Fruit fly (Drosophila melanogaster) whole organism, embryonic: ENCODE measurements around the gene CG31637.

ENCODE experiments used
- Antp ChIP-seq: fragments of 200-800 bp; sonication (Bioruptor generic); optimal IDR thresholded peaks from 3 replicates; lab custom pipeline; 2016; ENCODE audit warnings: missing biosample characterization, missing genetic modification characterization
- C15 ChIP-seq: fragments of 200-800 bp; sonication (Bioruptor generic); IDR thresholded peaks from 3 replicates; pipeline ENCODE4 v1.3.6; 2022; ENCODE audit warnings: missing biosample characterization, missing genetic modification characterization
- CG1024 ChIP-seq: fragments of 200-800 bp; sonication (Bioruptor generic); IDR thresholded peaks from 2 replicates; pipeline ENCODE4 v1.3.6; 2022; ENCODE audit warnings: missing biosample characterization, missing genetic modification characterization
- CG12299 ChIP-seq: fragments of 200-800 bp; sonication (Bioruptor generic); optimal IDR thresholded peaks from 2 replicates; lab custom pipeline; 2018; ENCODE audit warnings: missing biosample characterization, mild to moderate bottlenecking, missing genetic modification characterization
- CG15601 ChIP-seq: fragments of 200-800 bp; sonication (Bioruptor generic); optimal IDR thresholded peaks from 3 replicates; lab custom pipeline; 2019; ENCODE audit warnings: missing biosample characterization, mild to moderate bottlenecking, missing genetic modification characterization, moderate library complexity
- CG1603 ChIP-seq: fragments of 200-800 bp; sonication (Bioruptor generic); optimal IDR thresholded peaks from 2 replicates; lab custom pipeline; 2019; ENCODE audit warnings: missing biosample characterization, mild to moderate bottlenecking, missing genetic modification characterization, moderate library complexity
- CG18262 ChIP-seq: fragments of 200-800 bp; optimal IDR thresholded peaks from 3 replicates; lab custom pipeline; 2019; ENCODE audit warnings: missing biosample characterization, mild to moderate bottlenecking, missing genetic modification characterization, moderate library complexity
- CG2120 ChIP-seq: fragments of 200-800 bp; sonication (Bioruptor generic); optimal IDR thresholded peaks from 3 replicates; lab custom pipeline; 2016; ENCODE audit warnings: missing biosample characterization, missing genetic modification characterization
- CG2129 ChIP-seq: fragments of 200-800 bp; sonication (Bioruptor generic); IDR thresholded peaks from 2 replicates; pipeline ENCODE4 v1.3.6; 2022; ENCODE audit warnings: missing biosample characterization, missing genetic modification characterization; ENCODE audit not compliant: partially characterized antibody
- CG2875 ChIP-seq: fragments of 200-800 bp; sonication (Bioruptor generic); optimal IDR thresholded peaks from 2 replicates; lab custom pipeline; 2017; ENCODE audit warnings: missing biosample characterization, mild to moderate bottlenecking, missing genetic modification characterization, missing genetic modification reagents
- CG34376 ChIP-seq: fragments of 200-800 bp; sonication (Bioruptor generic); optimal IDR thresholded peaks from 2 replicates; lab custom pipeline; 2018; ENCODE audit warnings: missing biosample characterization, mild to moderate bottlenecking, missing genetic modification characterization
- CG5180 ChIP-seq: fragments of 200-800 bp; sonication (Bioruptor generic); optimal IDR thresholded peaks from 3 replicates; lab custom pipeline; 2017; ENCODE audit warnings: missing biosample characterization, missing genetic modification characterization, mild to moderate bottlenecking, moderate library complexity, missing genetic modification reagents
- CG6254 ChIP-seq: fragments of 200-800 bp; sonication (Bioruptor generic); optimal IDR thresholded peaks from 3 replicates; lab custom pipeline; 2017; ENCODE audit warnings: mild to moderate bottlenecking, missing biosample characterization, missing genetic modification reagents, missing genetic modification characterization
- CG6765 ChIP-seq: fragments of 200-800 bp; sonication (Bioruptor generic); optimal IDR thresholded peaks from 3 replicates; lab custom pipeline; 2017; ENCODE audit warnings: missing biosample characterization, mild to moderate bottlenecking, missing genetic modification characterization
- CG7839 ChIP-seq: fragments of 200-800 bp; sonication (Bioruptor generic); optimal IDR thresholded peaks from 3 replicates; lab custom pipeline; 2018; ENCODE audit warnings: missing biosample characterization, mild to moderate bottlenecking, missing genetic modification characterization, moderate library complexity
- CG7928 ChIP-seq: fragments of 200-800 bp; sonication (Bioruptor generic); optimal IDR thresholded peaks from 2 replicates; lab custom pipeline; 2017; ENCODE audit warnings: missing biosample characterization, mild to moderate bottlenecking, missing genetic modification characterization
- CG8290 ChIP-seq, 3 experiments: fragments of 200-800 bp; sonication (Bioruptor generic); optimal IDR thresholded peaks; 2 replicates each; lab custom pipeline; 2016 to 2019; ENCODE audit warnings: missing biosample characterization in 3 of 3, missing genetic modification characterization in 3 of 3, mild to moderate bottlenecking in 2 of 3, moderate library complexity in 1 of 3
- CrebB ChIP-seq: fragments of 200-800 bp; sonication (Bioruptor generic); optimal IDR thresholded peaks from 3 replicates; lab custom pipeline; 2018; ENCODE audit warnings: missing biosample characterization, mild to moderate bottlenecking, missing genetic modification characterization
- D19A ChIP-seq: fragments of 200-800 bp; optimal IDR thresholded peaks from 3 replicates; lab custom pipeline; 2019; ENCODE audit warnings: missing biosample characterization, mild to moderate bottlenecking, missing genetic modification characterization, moderate library complexity
- Deaf1 ChIP-seq: fragments of 200-800 bp; optimal IDR thresholded peaks from 3 replicates; lab custom pipeline; 2019; ENCODE audit warnings: missing biosample characterization, mild to moderate bottlenecking, missing genetic modification characterization, moderate library complexity
- Fer1 ChIP-seq: fragments of 200-800 bp; sonication (Bioruptor generic); optimal IDR thresholded peaks from 2 replicates; lab custom pipeline; 2017; ENCODE audit warnings: missing biosample characterization, mild to moderate bottlenecking, missing genetic modification characterization
- HLH3B ChIP-seq: fragments of 200-800 bp; sonication (Bioruptor generic); IDR thresholded peaks from 2 replicates; pipeline ENCODE4 v1.3.6; 2022; ENCODE audit warnings: missing biosample characterization, missing genetic modification characterization
- HmgZ ChIP-seq: fragments of 200-800 bp; sonication (Bioruptor generic); optimal IDR thresholded peaks from 2 replicates; lab custom pipeline; 2018; ENCODE audit warnings: missing biosample characterization, mild to moderate bottlenecking, missing genetic modification characterization
- Jarid2 ChIP-seq: fragments of 200-800 bp; sonication (Bioruptor generic); optimal IDR thresholded peaks from 3 replicates; lab custom pipeline; 2017; ENCODE audit warnings: mild to moderate bottlenecking, missing biosample characterization, missing genetic modification reagents, missing genetic modification characterization
- Lim3 ChIP-seq: fragments of 200-800 bp; sonication (Bioruptor generic); IDR thresholded peaks from 2 replicates; pipeline ENCODE4 v1.3.6; 2022; ENCODE audit warnings: missing biosample characterization, missing genetic modification characterization
- Lpt ChIP-seq: fragments of >200 bp; optimal IDR thresholded peaks from 2 replicates; lab custom pipeline; 2018; ENCODE audit warnings: missing biosample characterization, missing genetic modification characterization
- Mad ChIP-seq: fragments of 200-800 bp; sonication (Bioruptor generic); optimal IDR thresholded peaks from 2 replicates; lab custom pipeline; 2016; ENCODE audit warnings: missing biosample characterization, missing genetic modification characterization
- Nf-YA ChIP-seq: fragments of 200-800 bp; sonication (Bioruptor generic); IDR thresholded peaks from 2 replicates; pipeline ENCODE4 v1.3.6; 2022; ENCODE audit warnings: missing biosample characterization, missing genetic modification characterization
- Opbp ChIP-seq: fragments of 200-800 bp; sonication (Bioruptor generic); IDR thresholded peaks from 3 replicates; pipeline ENCODE4 v1.3.6; 2022; ENCODE audit warnings: missing biosample characterization, missing genetic modification characterization; ENCODE audit not compliant: partially characterized antibody
- PHDP ChIP-seq: fragments of 200-800 bp; sonication (Bioruptor generic); optimal IDR thresholded peaks from 3 replicates; lab custom pipeline; 2018; ENCODE audit warnings: missing biosample characterization, mild to moderate bottlenecking, missing genetic modification characterization, moderate library complexity
- Rfx ChIP-seq: fragments of 200-800 bp; sonication (Bioruptor generic); IDR thresholded peaks from 2 replicates; pipeline ENCODE4 v1.3.6; 2022; ENCODE audit warnings: missing biosample characterization, missing genetic modification characterization
- abd-A ChIP-seq: fragments of 200-800 bp; sonication (Bioruptor generic); optimal IDR thresholded peaks from 3 replicates; lab custom pipeline; 2019; ENCODE audit warnings: missing biosample characterization, mild to moderate bottlenecking, missing genetic modification characterization, moderate library complexity
- dmrt11E ChIP-seq: fragments of 200-800 bp; sonication (Bioruptor generic); optimal IDR thresholded peaks from 3 replicates; lab custom pipeline; 2018; ENCODE audit warnings: missing biosample characterization, mild to moderate bottlenecking, missing genetic modification characterization, moderate library complexity
- exex ChIP-seq: fragments of 200-800 bp; sonication (Bioruptor generic); optimal IDR thresholded peaks from 4 replicates; lab custom pipeline; 2018; ENCODE audit warnings: missing biosample characterization, mild to moderate bottlenecking, missing genetic modification characterization, moderate library complexity
- kni ChIP-seq: fragments of 200-800 bp; sonication (Bioruptor generic); optimal IDR thresholded peaks from 3 replicates; lab custom pipeline; 2017; ENCODE audit warnings: mild to moderate bottlenecking, missing biosample characterization, missing genetic modification reagents, missing genetic modification characterization
- lmd ChIP-seq: fragments of 200-800 bp; sonication (Bioruptor generic); IDR thresholded peaks from 2 replicates; pipeline ENCODE4 v1.3.6; 2022; ENCODE audit warnings: missing biosample characterization, missing genetic modification characterization
- mirr ChIP-seq: fragments of 200-800 bp; sonication (Bioruptor generic); optimal IDR thresholded peaks from 3 replicates; lab custom pipeline; 2018; ENCODE audit warnings: missing biosample characterization, mild to moderate bottlenecking, missing genetic modification characterization
- nom ChIP-seq: fragments of 200-800 bp; sonication (Bioruptor generic); optimal IDR thresholded peaks from 2 replicates; lab custom pipeline; 2017; ENCODE audit warnings: missing biosample characterization, missing genetic modification characterization, mild to moderate bottlenecking, moderate library complexity, missing genetic modification reagents
- oc ChIP-seq: fragments of 200-800 bp; sonication (Bioruptor generic); optimal IDR thresholded peaks from 2 replicates; lab custom pipeline; 2018; ENCODE audit warnings: missing biosample characterization, mild to moderate bottlenecking, missing genetic modification characterization, moderate library complexity
- pita ChIP-seq: fragments of 200-800 bp; sonication (Bioruptor generic); optimal IDR thresholded peaks from 2 replicates; lab custom pipeline; 2017; ENCODE audit warnings: missing biosample characterization, mild to moderate bottlenecking, missing genetic modification characterization
- pros ChIP-seq: fragments of 200-800 bp; sonication (Bioruptor generic); optimal IDR thresholded peaks from 3 replicates; lab custom pipeline; 2019; ENCODE audit warnings: missing biosample characterization, mild to moderate bottlenecking, missing genetic modification characterization, moderate library complexity
- ro ChIP-seq: fragments of 200-800 bp; sonication (Bioruptor generic); IDR thresholded peaks from 2 replicates; pipeline ENCODE4 v1.3.6; 2022; ENCODE audit warnings: missing biosample characterization, missing genetic modification characterization
- ssp ChIP-seq: fragments of 200-800 bp; sonication (Bioruptor generic); IDR thresholded peaks from 2 replicates; pipeline ENCODE4 v1.3.6; 2022; ENCODE audit warnings: missing biosample characterization, missing genetic modification characterization
- tll ChIP-seq, 2 experiments: fragments of 200-800 bp in 1 of 2; fragments of >200 bp in 1 of 2; sonication (Bioruptor generic) in 1 of 2; optimal IDR thresholded peaks; 2 replicates each; lab custom pipeline; 2017 to 2019; ENCODE audit warnings: missing biosample characterization in 2 of 2, missing genetic modification characterization in 2 of 2, mild to moderate bottlenecking in 1 of 2, moderate library complexity in 1 of 2
- tna ChIP-seq: fragments of 200-800 bp; sonication (Bioruptor generic); IDR thresholded peaks from 2 replicates; pipeline ENCODE4 v1.3.6; 2022; ENCODE audit warnings: missing biosample characterization, missing genetic modification characterization; ENCODE audit not compliant: partially characterized antibody
- vvl ChIP-seq: fragments of 200-800 bp; sonication (Bioruptor generic); IDR thresholded peaks from 2 replicates; pipeline ENCODE4 v1.3.6; 2022; ENCODE audit warnings: missing biosample characterization, missing genetic modification characterization
- wek ChIP-seq: fragments of 200-800 bp; sonication (Bioruptor generic); optimal IDR thresholded peaks from 3 replicates; lab custom pipeline; 2018; ENCODE audit warnings: missing biosample characterization, mild to moderate bottlenecking, missing genetic modification characterization, moderate library complexity

The CG31637 gene

dm6 chr2L:6455032-6455954, 43.2 kb upstream of the CG31637 start, which contains the start of gene retm (continued):
- no peak for TF ChIP-seq CG6254 (GFP tag; lab: Kevin White, UChicago)
- TF ChIP-seq oc = peak; percentile 37
- no peak for TF ChIP-seq abd-A (tag; lab: Kevin White, UChicago)
- TF ChIP-seq CG6765 (GFP tag; lab: Kevin White, UChicago) = no peak
- no peak for TF ChIP-seq HmgZ (tag; lab: Kevin White, UChicago)
- TF ChIP-seq CG1024 (GFP tag; lab: Robert Waterston, UW) = 0 out of 2 replicates have a peak, but pooled peaks have one; percentile 23
- no peak for TF ChIP-seq Lim3 (GFP tag; lab: Robert Waterston, UW)
- TF ChIP-seq D19A = peak; percentile 14
- no peak for TF ChIP-seq lmd (GFP tag; lab: Robert Waterston, UW)
- peak; percentile 17 for TF ChIP-seq Fer1 (GFP tag; lab: Kevin White, UChicago)
- no peak for TF ChIP-seq dmrt11E
- TF ChIP-seq Jarid2 (GFP tag; lab: Kevin White, UChicago) = peak; percentile 39
- TF ChIP-seq CG5180 = peak; percentile 72
- TF ChIP-seq Antp (GFP tag; lab: Kevin White, UChicago) = no peak
- no peak for TF ChIP-seq CG8290 (GFP tag; optimal IDR thresholded peaks at IDR 0.05; lab: Kevin White, UChicago)
- TF ChIP-seq CG8290 (tag; optimal IDR thresholded peaks at IDR 0.05; lab: Kevin White, UChicago) = peak in 1 of 2 experiments; percentile 33
- TF ChIP-seq CrebB = peak; percentile 14
- TF ChIP-seq kni (GFP tag; lab: Kevin White, UChicago) = peak; percentile 28
- TF ChIP-seq HLH3B (GFP tag; lab: Robert Waterston, UW) = no peak
- no peak for TF ChIP-seq Deaf1 (tag; lab: Kevin White, UChicago)
- peak; percentile 91 for TF ChIP-seq CG15601 (tag; lab: Kevin White, UChicago)
- peak; percentile 28; the same call in 1 of the 3 replicates for TF ChIP-seq Opbp (GFP tag; lab: Robert Waterston, UW)
- peak; percentile 2 for TF ChIP-seq CG34376
- TF ChIP-seq CG2875 (GFP tag; lab: Kevin White, UChicago) = peak; percentile 7
- no peak for TF ChIP-seq Lpt (GFP tag; lab: Kevin White, UChicago)
- TF ChIP-seq CG12299 = peak; percentile 42
- no peak for TF ChIP-seq C15 (GFP tag; lab: Robert Waterston, UW)
- TF ChIP-seq CG7839 = peak; percentile 1
- TF ChIP-seq ssp (GFP tag; lab: Robert Waterston, UW) = peak; percentile 91
- TF ChIP-seq Nf-YA (GFP tag; lab: Robert Waterston, UW) = no peak
- no peak for TF ChIP-seq tll (GFP tag; optimal IDR thresholded peaks at IDR 0.05; lab: Kevin White, UChicago)
- no peak for TF ChIP-seq ro (GFP tag; lab: Robert Waterston, UW)
- TF ChIP-seq pita (GFP tag; lab: Kevin White, UChicago) = no peak
- no peak for TF ChIP-seq Mad (GFP tag; lab: Kevin White, UChicago)
- peak; percentile 42; the same call in 1 of the 2 replicates for TF ChIP-seq vvl (GFP tag; lab: Robert Waterston, UW)
- TF ChIP-seq PHDP (tag; lab: Kevin White, UChicago) = no peak
- TF ChIP-seq mirr (GFP tag; lab: Kevin White, UChicago) = peak; percentile 53
- peak; percentile 23; the same call in 1 of the 2 replicates for TF ChIP-seq Rfx
- no peak for TF ChIP-seq CG18262
- peak; percentile 58 for TF ChIP-seq pros
- peak; percentile 59 for TF ChIP-seq wek (GFP tag; lab: Kevin White, UChicago)
- no peak for TF ChIP-seq CG2120 (GFP tag; lab: Kevin White, UChicago)
- TF ChIP-seq CG7928 (GFP tag; lab: Kevin White, UChicago) = no peak
- peak; percentile 10 for TF ChIP-seq CG1603 (tag; lab: Kevin White, UChicago)
- no peak for TF ChIP-seq CG2129 (GFP tag; lab: Robert Waterston, UW)
- peak; percentile 15 for TF ChIP-seq exex
- TF ChIP-seq nom (GFP tag; lab: Kevin White, UChicago) = peak; percentile 54
- no peak for TF ChIP-seq tna
